Worm (Caenorhabditis elegans) whole organism, L4 larva: ENCODE measurements around the gene F13A7.12.

Experiments used
- ceh-82 ChIP-seq: sonication (generic microtip); optimal IDR thresholded peaks from 2 replicates; lab custom pipeline; 2017; ENCODE audit warnings: missing biosample characterization, missing genetic modification characterization
- dve-1 ChIP-seq: sonication (generic microtip); optimal IDR thresholded peaks from 2 replicates; lab custom pipeline; 2017; ENCODE audit warnings: antibody characterized with exemption, mild to moderate bottlenecking, missing genetic modification characterization, missing compliant biosample characterization; ENCODE audit not compliant: insufficient read depth
- fkh-10 ChIP-seq: fragments of 150-350 bp; optimal IDR thresholded peaks from 2 replicates; lab custom pipeline; 2014; ENCODE audit warnings: missing biosample characterization, missing genetic modification reagents, missing genetic modification characterization
- fos-1 ChIP-seq: fragments of 150-350 bp; optimal IDR thresholded peaks from 2 replicates; lab custom pipeline; 2014; ENCODE audit warnings: missing biosample characterization, missing genetic modification characterization
- hmg-1.1 ChIP-seq: fragments of 200-800 bp; sonication (Bioruptor generic); IDR thresholded peaks from 2 replicates; pipeline ENCODE4 v1.3.6; 2022; ENCODE audit warnings: missing genetic modification reagents, missing genetic modification characterization, missing compliant biosample characterization
- jun-1 ChIP-seq: fragments of 150-350 bp; optimal IDR thresholded peaks from 2 replicates; lab custom pipeline; 2014; ENCODE audit warnings: missing biosample characterization, missing genetic modification reagents, missing genetic modification characterization
- nhr-28 ChIP-seq: fragments of 150-350 bp; optimal IDR thresholded peaks from 2 replicates; lab custom pipeline; 2014; ENCODE audit warnings: missing biosample characterization, missing genetic modification characterization
- sdz-12 ChIP-seq: fragments of 200-800 bp; sonication (Bioruptor generic); optimal IDR thresholded peaks from 2 replicates; lab custom pipeline; 2018; ENCODE audit warnings: mild to moderate bottlenecking, missing genetic modification characterization, missing compliant biosample characterization
- tra-1 ChIP-seq: fragments of 200-800 bp; sonication (Bioruptor generic); IDR thresholded peaks from 2 replicates; pipeline ENCODE4 v1.3.6; 2022; ENCODE audit warnings: missing genetic modification reagents, missing genetic modification characterization, missing compliant biosample characterization
- unc-39 ChIP-seq: sonication (generic microtip); optimal IDR thresholded peaks from 2 replicates; lab custom pipeline; 2017; ENCODE audit warnings: missing biosample characterization, missing genetic modification characterization
- unc-62 ChIP-seq, 3 experiments: fragments of 150-350 bp in 1 of 3; sonication (generic microtip); optimal IDR thresholded peaks in 2 of 3; peaks in 1 of 3; 1 replicate in 1 of 3; 2 replicates in 2 of 3; lab custom pipeline; 2014 to 2017; ENCODE audit warnings: missing biosample characterization in 3 of 3, missing genetic modification characterization in 3 of 3, missing genetic modification reagents in 3 of 3, missing genotype in 1 of 3
- zag-1 ChIP-seq: fragments of 150-350 bp; optimal IDR thresholded peaks from 2 replicates; lab custom pipeline; 2014; ENCODE audit warnings: missing biosample characterization, missing genetic modification characterization

DNA sequence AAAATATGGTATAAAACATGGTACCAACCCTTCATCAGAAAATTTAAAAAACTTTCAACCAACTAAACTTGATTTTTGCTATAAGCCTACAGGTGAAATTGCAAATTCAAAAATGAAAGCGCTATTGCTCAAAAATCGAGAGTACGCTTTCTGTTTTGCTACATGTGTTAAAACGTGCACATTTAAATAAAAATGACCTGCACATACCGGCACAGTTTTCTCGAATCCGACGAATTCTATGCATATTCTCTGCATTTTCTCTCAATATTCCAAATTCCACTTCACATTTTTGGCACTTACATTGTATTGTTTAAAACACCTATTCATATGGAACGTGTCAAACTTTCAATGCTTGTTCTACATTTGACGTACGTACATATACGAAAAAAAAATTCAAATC lies 14.7 kb downstream of the F13A7.12 start, which contains the start of gene srh-145:
- no peak for TF ChIP-seq sdz-12 (GFP tag; lab: Kevin White, UChicago)
- TF ChIP-seq ceh-82 (tag; lab: Kevin White, UChicago) = no peak
- TF ChIP-seq tra-1 (GFP tag; lab: Robert Waterston, UW) = no peak
- peak in 1 of 2 experiments; percentile 60 for TF ChIP-seq unc-62 (GFP tag; optimal IDR thresholded peaks at IDR 0.05 in 1 of 2; lab: Kevin White, UChicago)
- no peak for TF ChIP-seq unc-62 (tag; optimal IDR thresholded peaks at IDR 0.05; lab: Kevin White, UChicago)
- no peak for TF ChIP-seq dve-1 (tag; lab: Kevin White, UChicago)
- TF ChIP-seq hmg-1.1 = no peak
- no peak for TF ChIP-seq zag-1 (tag; lab: Kevin White, UChicago)
- TF ChIP-seq fos-1 (tag; lab: Kevin White, UChicago) = no peak
- no peak for TF ChIP-seq nhr-28
- no peak for TF ChIP-seq fkh-10 (GFP tag; lab: Kevin White, UChicago)
- TF ChIP-seq unc-39 (tag; lab: Kevin White, UChicago) = no peak
- no peak for TF ChIP-seq jun-1 (tag; lab: Kevin White, UChicago)
